Worm (Caenorhabditis elegans) whole organism, L2 larva: ENCODE results near the gene enol-1.

ENCODE experiments used
- aly-2 ChIP-seq: fragments of 150-350 bp; optimal IDR thresholded peaks from 2 replicates; lab custom pipeline; 2014; ENCODE audit warnings: missing biosample characterization, missing genetic modification characterization
- ama-1 ChIP-seq: fragments of 150-350 bp; optimal IDR thresholded peaks from 2 replicates; lab custom pipeline; 2018; ENCODE audit warnings: inconsistent platforms
- blmp-1 ChIP-seq: sonication (generic microtip); optimal IDR thresholded peaks from 2 replicates; lab custom pipeline; 2017; ENCODE audit warnings: missing genetic modification characterization, mild to moderate bottlenecking, missing compliant biosample characterization, antibody characterized with exemption, moderate library complexity; ENCODE audit not compliant: insufficient read depth
- egl-27 ChIP-seq: sonication (generic microtip); optimal IDR thresholded peaks from 3 replicates; lab custom pipeline; 2017; ENCODE audit warnings: missing biosample characterization, missing genetic modification reagents, missing genetic modification characterization
- lin-39 ChIP-seq: fragments of 150-350 bp; optimal IDR thresholded peaks from 2 replicates; lab custom pipeline; 2014; ENCODE audit warnings: missing biosample characterization, missing genetic modification reagents, missing genetic modification characterization
- mab-5 ChIP-seq: fragments of 150-350 bp; optimal IDR thresholded peaks from 2 replicates; lab custom pipeline; 2014; ENCODE audit warnings: missing biosample characterization, missing genetic modification characterization
- mdl-1 ChIP-seq, 2 experiments: fragments of 150-350 bp in 1 of 2; sonication (generic microtip) in 1 of 2; optimal IDR thresholded peaks; 2 replicates each; lab custom pipeline; 2017; ENCODE audit warnings: missing biosample characterization in 2 of 2, missing genetic modification characterization in 2 of 2
- nhr-11 ChIP-seq: fragments of 150-350 bp; optimal IDR thresholded peaks from 2 replicates; lab custom pipeline; 2014; ENCODE audit warnings: missing biosample characterization, missing genetic modification characterization
- nhr-12 ChIP-seq: fragments of 150-350 bp; optimal IDR thresholded peaks from 2 replicates; lab custom pipeline; 2014; ENCODE audit warnings: missing biosample characterization, missing genetic modification characterization
- peb-1 ChIP-seq: fragments of 150-350 bp; optimal IDR thresholded peaks from 2 replicates; lab custom pipeline; 2014; ENCODE audit warnings: missing biosample characterization, missing genetic modification characterization
- snpc-4 ChIP-seq: fragments of 150-350 bp; optimal IDR thresholded peaks from 2 replicates; lab custom pipeline; 2014; ENCODE audit warnings: missing biosample characterization, missing genetic modification characterization
- unc-62 ChIP-seq: fragments of 150-350 bp; optimal IDR thresholded peaks from 2 replicates; lab custom pipeline; 2014; ENCODE audit warnings: missing biosample characterization, missing genetic modification reagents, missing genetic modification characterization
- zag-1 ChIP-seq: fragments of 150-350 bp; optimal IDR thresholded peaks from 2 replicates; lab custom pipeline; 2014; ENCODE audit warnings: missing biosample characterization, missing genetic modification characterization

ce11 chrII:8940362-8940940, 9.7 kb downstream of the enol-1 start, which contains the start of the genes set-17 and T21B10.4:
- TF ChIP-seq lin-39 (tag; lab: Kevin White, UChicago): no peak
- TF ChIP-seq unc-62 (GFP tag; lab: Kevin White, UChicago): no peak
- no peak for TF ChIP-seq ama-1 (lab: Kevin White, UChicago)
- TF ChIP-seq nhr-11 (tag; lab: Kevin White, UChicago): no peak
- no peak for TF ChIP-seq snpc-4 (tag; lab: Kevin White, UChicago)
- no peak for TF ChIP-seq peb-1 (tag; lab: Kevin White, UChicago)
- no peak for TF ChIP-seq mdl-1 (tag; optimal IDR thresholded peaks at IDR 0.05; lab: Kevin White, UChicago)
- no peak for TF ChIP-seq egl-27
- TF ChIP-seq aly-2 (tag; lab: Kevin White, UChicago): no peak
- TF ChIP-seq zag-1: no peak
- no peak for TF ChIP-seq mab-5 (tag; lab: Kevin White, UChicago)
- no peak for TF ChIP-seq nhr-12 (tag; lab: Kevin White, UChicago)
- no peak for TF ChIP-seq blmp-1 (tag; lab: Kevin White, UChicago)
